Worm (Caenorhabditis elegans): ENCODE results near the gene F52F10.2.

Gene F52F10.2

DNA sequence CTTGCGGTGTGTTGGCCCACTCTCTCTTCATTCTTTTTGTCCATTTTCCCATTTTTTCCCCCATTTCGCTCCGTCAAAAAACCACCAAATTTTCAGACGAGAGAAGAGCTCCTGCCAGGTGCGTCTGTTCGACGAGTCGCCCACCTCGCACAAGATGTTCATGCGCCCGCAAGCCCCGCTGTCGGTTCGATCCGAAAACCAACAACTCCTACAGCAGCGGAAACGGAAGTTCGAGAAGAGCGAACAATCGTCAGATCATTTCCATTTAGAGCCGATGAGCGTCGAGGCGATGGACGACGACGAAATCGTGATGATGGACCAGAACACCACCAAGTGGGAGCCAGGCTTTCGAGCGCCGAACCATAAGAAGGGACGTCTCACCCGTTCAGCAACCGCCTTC lies 35.3 kb downstream of the F52F10.2 start:
- TF ChIP-seq cog-1 (tag; optimal IDR thresholded peaks at IDR 0.05) (no peak), ztf-23 (GFP tag; IDR thresholded peaks at IDR 0.05) (0 out of 2 replicates have a peak, but pooled peaks have one; percentile 22)

DNA sequence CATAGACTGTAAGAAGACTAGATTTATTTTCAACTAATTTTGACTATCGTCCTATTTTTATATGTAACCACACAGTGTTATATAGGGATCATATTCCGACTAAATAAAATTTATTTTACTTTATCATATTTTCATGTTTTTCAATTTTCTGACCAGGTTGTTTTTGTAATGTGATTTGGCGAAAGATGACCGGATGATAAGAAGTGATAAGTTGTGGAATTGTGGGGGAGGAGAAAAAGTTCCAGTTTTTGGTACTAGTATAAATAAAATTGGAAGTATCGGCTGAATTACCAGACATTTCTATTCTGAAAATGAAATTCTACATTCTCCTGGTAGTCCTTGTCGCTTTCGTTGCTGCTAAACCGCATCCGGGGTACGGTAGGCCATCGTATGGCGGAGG lies 37.5 kb downstream of the F52F10.2 start, which contains the start of gene F16B4.7:
TSS of gene F16B4.7 (plus strand) at position 301 of the 400 bp plus-strand sequence.
- TF ChIP-seq klf-2 (GFP tag; conservative IDR thresholded peaks at IDR 0.05) (no peak), T22C8.4 (GFP tag; IDR thresholded peaks at IDR 0.05) (no peak), med-1 (GFP tag; optimal IDR thresholded peaks at IDR 0.05; ENCODE audit: insufficient read depth) (no peak), tab-1 (GFP tag; IDR thresholded peaks at IDR 0.05) (no peak)

DNA sequence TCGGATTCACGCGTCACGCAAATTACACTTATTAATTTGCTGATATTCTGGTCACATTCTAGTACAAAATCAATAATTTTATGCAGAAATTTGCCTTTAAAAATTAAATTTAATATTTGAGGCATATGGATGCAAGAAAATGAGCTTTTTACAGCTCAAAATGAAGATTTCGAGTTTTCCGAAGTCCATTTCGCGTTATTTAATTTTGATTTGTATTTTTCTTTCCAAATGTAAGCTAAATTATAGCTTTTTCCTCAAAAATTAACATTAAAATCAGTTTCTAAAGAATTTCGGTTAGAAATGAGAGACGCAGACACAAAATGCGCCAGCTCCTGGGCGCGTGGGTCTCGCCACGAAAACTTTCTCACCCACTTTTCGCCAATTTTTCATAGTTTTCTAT lies 39.0 kb downstream of the F52F10.2 start, which contains the start of gene F16B4.6:
TSS of gene F16B4.6 (plus strand) at position 301 of the 400 bp plus-strand sequence.
- TF ChIP-seq ztf-23 (GFP tag; IDR thresholded peaks at IDR 0.05), result no peak
- no peak for TF ChIP-seq cog-1 (tag; optimal IDR thresholded peaks at IDR 0.05)
- no peak for TF ChIP-seq med-1 (GFP tag; optimal IDR thresholded peaks at IDR 0.05; ENCODE audit: insufficient read depth)

ce11 chrV:1588128-1588527 lies 40.2 kb downstream of the F52F10.2 start, which contains the start of gene F16B4.5:
Gene F16B4.5, plus strand, starts transcription at chrV:1588428.
- TF ChIP-seq med-1 (GFP tag; optimal IDR thresholded peaks at IDR 0.05; ENCODE audit: insufficient read depth), result no peak
- no peak for TF ChIP-seq cog-1 (tag; optimal IDR thresholded peaks at IDR 0.05)

- TF ChIP-seq ref-1 (GFP tag; conservative IDR thresholded peaks at IDR 0.05) (no peak), flt-1 (GFP tag; IDR thresholded peaks at IDR 0.05) (no peak), ztf-23 (GFP tag; IDR thresholded peaks at IDR 0.05) (no peak), T22C8.4 (GFP tag; IDR thresholded peaks at IDR 0.05) (no peak), cog-1 (tag; optimal IDR thresholded peaks at IDR 0.05) (no peak), klf-2 (GFP tag; conservative IDR thresholded peaks at IDR 0.05) (no peak), med-1 (GFP tag; optimal IDR thresholded peaks at IDR 0.05; ENCODE audit: insufficient read depth) (no peak), ztf-29 (GFP tag; IDR thresholded peaks at IDR 0.05) (no peak), tab-1 (GFP tag; IDR thresholded peaks at IDR 0.05) (no peak)
Observed at ce11 chrV:1593799-1594420, 46.0 kb downstream of the F52F10.2 start, which contains the start of gene F16B4.4. Gene F16B4.4, plus strand, starts transcription at chrV:1594019.

- TF ChIP-seq flt-1 (GFP tag; IDR thresholded peaks at IDR 0.05) (no peak), klf-2 (GFP tag; conservative IDR thresholded peaks at IDR 0.05) (no peak), med-1 (GFP tag; optimal IDR thresholded peaks at IDR 0.05; ENCODE audit: insufficient read depth) (no peak), cog-1 (tag; optimal IDR thresholded peaks at IDR 0.05) (no peak), T22C8.4 (GFP tag; IDR thresholded peaks at IDR 0.05) (no peak), ztf-23 (GFP tag; IDR thresholded peaks at IDR 0.05) (no peak), ref-1 (GFP tag; conservative IDR thresholded peaks at IDR 0.05) (no peak), tab-1 (GFP tag; IDR thresholded peaks at IDR 0.05) (no peak), ztf-29 (GFP tag; IDR thresholded peaks at IDR 0.05) (no peak)
Observed at ce11 chrV:1594554-1595092, 46.7 kb downstream of the F52F10.2 start.
